Fruit fly (Drosophila melanogaster): Measurements from ENCODE around the gene lqfR.

dm6 chr3R:22367126-22368076 lies 43.7 kb upstream of the lqfR start, which contains the start of the genes Polr3F and PyK:
- no peak for TF ChIP-seq CG6854 (GFP tag; optimal IDR thresholded peaks at IDR 0.05)
- TF ChIP-seq CG11762 (GFP tag; optimal IDR thresholded peaks at IDR 0.05; ENCODE audit: insufficient read depth) = no peak
- TF ChIP-seq achi (GFP tag; optimal IDR thresholded peaks at IDR 0.05) = peak; percentile 12
- peak; percentile 16 for TF ChIP-seq Eip75B (GFP tag; optimal IDR thresholded peaks at IDR 0.05)
- peak; percentile 1 for TF ChIP-seq CG31627 (GFP tag; optimal IDR thresholded peaks at IDR 0.05)
- peak; percentile 45 for TF ChIP-seq Smox (GFP tag; optimal IDR thresholded peaks at IDR 0.05)
- peak; percentile 55 for TF ChIP-seq CG32006 (GFP tag; optimal IDR thresholded peaks at IDR 0.05)
- no peak for TF ChIP-seq Sox102F (GFP tag; optimal IDR thresholded peaks at IDR 0.05)
- peak in 1 of 2 experiments; percentile 32 for TF ChIP-seq ss (GFP tag; optimal IDR thresholded peaks at IDR 0.05)
- TF ChIP-seq CG3919 (GFP tag; optimal IDR thresholded peaks at IDR 0.05) = no peak
- peak; percentile 16 for TF ChIP-seq dsx (GFP tag; optimal IDR thresholded peaks at IDR 0.05; ENCODE audit: poor library complexity, severe bottlenecking)
- no peak for TF ChIP-seq CG16779 (tag; optimal IDR thresholded peaks at IDR 0.05)
